Fruit fly (Drosophila melanogaster): ENCODE results near the gene CG43367.

The CG43367 gene

dm6 chr3L:4167353-4167842 is 26.4 kb upstream of the CG43367 start, which contains the start of gene mas:
mas (minus strand) TSS chr3L:4167464.
- TF ChIP-seq Clk (GFP tag; optimal IDR thresholded peaks at IDR 0.05) (no peak), ovo (GFP tag; optimal IDR thresholded peaks at IDR 0.05) (no peak), Crg-1 (GFP tag; optimal IDR thresholded peaks at IDR 0.05) (no peak), CG7101 (tag; optimal IDR thresholded peaks at IDR 0.05) (no peak)

dm6 chr3L:4169957-4170651 is 23.7 kb upstream of the CG43367 start, which contains the start of gene Ero1L:
Ero1L (plus strand) TSS chr3L:4170404.
- TF ChIP-seq bab1 (GFP tag; optimal IDR thresholded peaks at IDR 0.05) (peak; percentile 52), toe (GFP tag; optimal IDR thresholded peaks at IDR 0.05) (peak; percentile 48), CG1620 (GFP tag; optimal IDR thresholded peaks at IDR 0.05) (no peak), tj (GFP tag; optimal IDR thresholded peaks at IDR 0.05) (no peak), CG12768 (GFP tag; optimal IDR thresholded peaks at IDR 0.05) (no peak), ovo (GFP tag; optimal IDR thresholded peaks at IDR 0.05) (no peak), CG7045 (GFP tag; optimal IDR thresholded peaks at IDR 0.05) (peak; percentile 41), cnc (optimal IDR thresholded peaks at IDR 0.05) (no peak), Crg-1 (GFP tag; optimal IDR thresholded peaks at IDR 0.05) (no peak), cic (GFP tag; optimal IDR thresholded peaks at IDR 0.05) (peak; percentile 38), kay (GFP tag; ENCODE audit: borderline replicate concordance) (peak; percentile 93), CG7101 (tag; optimal IDR thresholded peaks at IDR 0.05) (peak; percentile 11), pad (GFP tag; optimal IDR thresholded peaks at IDR 0.05) (peak; percentile 8), Hr96 (GFP tag; optimal IDR thresholded peaks at IDR 0.05) (peak; percentile 16), Clk (GFP tag; optimal IDR thresholded peaks at IDR 0.05) (no peak), CG14711 (tag; optimal IDR thresholded peaks at IDR 0.05) (peak; percentile 99), CG5204 (GFP tag; optimal IDR thresholded peaks at IDR 0.05) (peak; percentile 17), Mnt (GFP tag; optimal IDR thresholded peaks at IDR 0.05) (peak; percentile 60), CG33017 (tag; optimal IDR thresholded peaks at IDR 0.05) (peak; percentile 19), CG11617 (GFP tag; optimal IDR thresholded peaks at IDR 0.05) (no peak)

- TF ChIP-seq CG7045 (GFP tag; optimal IDR thresholded peaks at IDR 0.05) = no peak
- TF ChIP-seq pad (GFP tag; optimal IDR thresholded peaks at IDR 0.05) = no peak
- no peak for TF ChIP-seq kay (GFP tag; ENCODE audit: borderline replicate concordance)
- TF ChIP-seq bab1 (GFP tag; optimal IDR thresholded peaks at IDR 0.05) = no peak
- TF ChIP-seq CG14711 (tag; optimal IDR thresholded peaks at IDR 0.05) = no peak
- no peak for TF ChIP-seq Crg-1 (GFP tag; optimal IDR thresholded peaks at IDR 0.05)
- TF ChIP-seq tj (GFP tag; optimal IDR thresholded peaks at IDR 0.05) = no peak
- no peak for TF ChIP-seq Mnt (GFP tag; optimal IDR thresholded peaks at IDR 0.05)
- TF ChIP-seq CG7101 (tag; optimal IDR thresholded peaks at IDR 0.05) = no peak
- TF ChIP-seq CG11617 (GFP tag; optimal IDR thresholded peaks at IDR 0.05) = no peak
- TF ChIP-seq cnc (optimal IDR thresholded peaks at IDR 0.05) = no peak
- no peak for TF ChIP-seq toe (GFP tag; optimal IDR thresholded peaks at IDR 0.05)
- no peak for TF ChIP-seq cic (GFP tag; optimal IDR thresholded peaks at IDR 0.05)
- TF ChIP-seq CG33017 (tag; optimal IDR thresholded peaks at IDR 0.05) = no peak
- no peak for TF ChIP-seq CG5204 (GFP tag; optimal IDR thresholded peaks at IDR 0.05)
Observed at dm6 chr3L:4173584-4173983, 20.2 kb upstream of the CG43367 start, which contains the start of gene CG18675. CG18675 (plus strand) TSS chr3L:4173884.

- TF ChIP-seq CG7045 (GFP tag; optimal IDR thresholded peaks at IDR 0.05) (peak; percentile 0), Crg-1 (GFP tag; optimal IDR thresholded peaks at IDR 0.05) (no peak), CG5204 (GFP tag; optimal IDR thresholded peaks at IDR 0.05) (peak; percentile 27), toe (GFP tag; optimal IDR thresholded peaks at IDR 0.05) (peak; percentile 8)
Observed at dm6 chr3L:4177981-4178562, 15.7 kb upstream of the CG43367 start, which contains the start of gene Teh4. Teh4 (minus strand) TSS chr3L:4178270.

- TF ChIP-seq CG12768 (GFP tag; optimal IDR thresholded peaks at IDR 0.05) = no peak
- TF ChIP-seq CG1620 (GFP tag; optimal IDR thresholded peaks at IDR 0.05) = no peak
- no peak for TF ChIP-seq Crg-1 (GFP tag; optimal IDR thresholded peaks at IDR 0.05)
- TF ChIP-seq bab1 (GFP tag; optimal IDR thresholded peaks at IDR 0.05) = no peak
- TF ChIP-seq Clk (GFP tag; optimal IDR thresholded peaks at IDR 0.05) = no peak
- no peak for TF ChIP-seq CG14711 (tag; optimal IDR thresholded peaks at IDR 0.05)
- no peak for TF ChIP-seq Hr96 (GFP tag; optimal IDR thresholded peaks at IDR 0.05)
- no peak for TF ChIP-seq Mnt (GFP tag; optimal IDR thresholded peaks at IDR 0.05)
Observed at dm6 chr3L:4184563-4184962, 9.2 kb upstream of the CG43367 start, which contains the start of gene Teh3. Teh3 (minus strand) TSS chr3L:4184663.

- TF ChIP-seq cic (GFP tag; optimal IDR thresholded peaks at IDR 0.05) (peak; percentile 74), Mnt (GFP tag; optimal IDR thresholded peaks at IDR 0.05) (peak; percentile 85), kay (GFP tag; ENCODE audit: borderline replicate concordance) (no peak)
Observed at dm6 chr3L:4185259-4185658, 8.5 kb upstream of the CG43367 start.

dm6 chr3L:4186659-4187058 is 7.1 kb upstream of the CG43367 start, which contains the start of gene VhaM9.7-c:
VhaM9.7-c (minus strand) TSS chr3L:4186865.
- TF ChIP-seq toe (GFP tag; optimal IDR thresholded peaks at IDR 0.05) (peak; percentile 44), CG33017 (tag; optimal IDR thresholded peaks at IDR 0.05) (peak; percentile 10), CG7045 (GFP tag; optimal IDR thresholded peaks at IDR 0.05) (peak; percentile 46), tj (GFP tag; optimal IDR thresholded peaks at IDR 0.05) (no peak), CG14711 (tag; optimal IDR thresholded peaks at IDR 0.05) (peak; percentile 50), CG12768 (GFP tag; optimal IDR thresholded peaks at IDR 0.05) (peak; percentile 46), CG7101 (tag; optimal IDR thresholded peaks at IDR 0.05) (peak; percentile 70), CG11617 (GFP tag; optimal IDR thresholded peaks at IDR 0.05) (no peak), Clk (GFP tag; optimal IDR thresholded peaks at IDR 0.05) (no peak), cic (GFP tag; optimal IDR thresholded peaks at IDR 0.05) (no peak), Crg-1 (GFP tag; optimal IDR thresholded peaks at IDR 0.05) (peak; percentile 73), cnc (optimal IDR thresholded peaks at IDR 0.05) (no peak), Mnt (GFP tag; optimal IDR thresholded peaks at IDR 0.05) (peak; percentile 47), CG1620 (GFP tag; optimal IDR thresholded peaks at IDR 0.05) (peak; percentile 78), bab1 (GFP tag; optimal IDR thresholded peaks at IDR 0.05) (peak; percentile 18), ovo (GFP tag; optimal IDR thresholded peaks at IDR 0.05) (no peak), kay (GFP tag; ENCODE audit: borderline replicate concordance) (no peak), CG5204 (GFP tag; optimal IDR thresholded peaks at IDR 0.05) (peak; percentile 48), Hr96 (GFP tag; optimal IDR thresholded peaks at IDR 0.05) (peak; percentile 55), pad (GFP tag; optimal IDR thresholded peaks at IDR 0.05) (peak; percentile 55)
